Fruit fly (Drosophila melanogaster): ENCODE data around the gene CG32984.

DNA sequence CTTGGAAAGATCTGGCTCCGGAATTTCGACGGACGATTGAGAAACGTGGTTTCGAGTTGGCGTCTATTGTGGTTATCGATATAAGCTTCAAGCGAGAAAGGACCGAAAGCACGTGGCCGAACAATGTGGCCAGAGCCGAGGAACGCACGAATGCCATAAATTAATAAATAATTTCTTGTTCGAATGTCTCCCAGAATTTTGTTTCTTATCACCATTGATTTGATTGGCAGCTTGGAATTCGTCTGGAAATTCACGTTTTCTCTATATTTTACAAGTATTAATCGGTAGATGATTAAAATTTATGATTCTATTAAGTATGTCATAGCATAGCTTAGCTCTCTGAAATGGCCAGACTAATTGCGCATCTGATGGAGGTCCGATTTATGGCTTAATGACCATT lies 49.2 kb downstream of the CG32984 start, which contains the start of gene Rcd-1r:
- TF ChIP-seq CG3032 (tag; optimal IDR thresholded peaks at IDR 0.05): no peak
- TF ChIP-seq Ets21C (GFP tag; optimal IDR thresholded peaks at IDR 0.05): no peak
- no peak for TF ChIP-seq Ets96B (tag; optimal IDR thresholded peaks at IDR 0.05)
- TF ChIP-seq Eip93F (GFP tag; optimal IDR thresholded peaks at IDR 0.05): no peak
- TF ChIP-seq achi (GFP tag; optimal IDR thresholded peaks at IDR 0.05): no peak
- TF ChIP-seq salr (GFP tag; optimal IDR thresholded peaks at IDR 0.05): no peak
- no peak for TF ChIP-seq CG10631 (GFP tag; optimal IDR thresholded peaks at IDR 0.05)
- TF ChIP-seq CG31627 (GFP tag; optimal IDR thresholded peaks at IDR 0.05): no peak
- TF ChIP-seq CG16779 (tag; optimal IDR thresholded peaks at IDR 0.05): no peak
- TF ChIP-seq Blimp-1 (GFP tag; optimal IDR thresholded peaks at IDR 0.05): no peak
- no peak for TF ChIP-seq topi (GFP tag; optimal IDR thresholded peaks at IDR 0.05)
- no peak for TF ChIP-seq Hr38 (GFP tag; optimal IDR thresholded peaks at IDR 0.05)
- no peak for TF ChIP-seq Hr39 (GFP tag; optimal IDR thresholded peaks at IDR 0.05)
- no peak for TF ChIP-seq Eip78C (GFP tag)
